Fruit fly (Drosophila melanogaster) whole organism, prepupa: ENCODE measurements around the gene CG9222.

ENCODE experiments used
- Blimp-1 ChIP-seq: fragments of 200-800 bp; sonication (Bioruptor generic); optimal IDR thresholded peaks from 3 replicates; lab custom pipeline; 2017; ENCODE audit warnings: missing biosample characterization, missing genetic modification characterization, mild to moderate bottlenecking, moderate library complexity, missing genetic modification reagents
- CG10669 ChIP-seq: fragments of 200-800 bp; sonication (Bioruptor generic); optimal IDR thresholded peaks from 3 replicates; lab custom pipeline; 2018; ENCODE audit warnings: missing biosample characterization, mild to moderate bottlenecking, missing genetic modification characterization, moderate library complexity
- CG6163 ChIP-seq: fragments of 200-800 bp; sonication (Bioruptor generic); IDR thresholded peaks from 3 replicates; pipeline ENCODE4 v1.3.6; 2022; ENCODE audit warnings: missing biosample characterization, missing genetic modification characterization
- CG6276 ChIP-seq: fragments of 200-800 bp; sonication (Bioruptor generic); optimal IDR thresholded peaks from 2 replicates; lab custom pipeline; 2017; ENCODE audit warnings: missing biosample characterization, mild to moderate bottlenecking, missing genetic modification characterization
- CG6792 ChIP-seq: fragments of 200-800 bp; sonication (Bioruptor generic); optimal IDR thresholded peaks from 3 replicates; lab custom pipeline; 2016; ENCODE audit warnings: missing biosample characterization, missing genetic modification characterization
- Ets21C ChIP-seq: fragments of 200-800 bp; sonication (Bioruptor generic); optimal IDR thresholded peaks from 3 replicates; lab custom pipeline; 2016; ENCODE audit warnings: missing biosample characterization, missing genetic modification characterization
- Gug ChIP-seq: fragments of 200-800 bp; sonication (Bioruptor generic); IDR thresholded peaks from 2 replicates; pipeline ENCODE4 v1.3.6; 2022; ENCODE audit warnings: missing biosample characterization, missing genetic modification characterization
- Hr39 ChIP-seq: fragments of 200-800 bp; sonication (Bioruptor generic); optimal IDR thresholded peaks from 2 replicates; lab custom pipeline; 2016; ENCODE audit warnings: missing biosample characterization, missing genetic modification characterization
- Hr4 ChIP-seq: fragments of 200-800 bp; sonication (Bioruptor generic); optimal IDR thresholded peaks from 3 replicates; lab custom pipeline; 2016; ENCODE audit warnings: missing biosample characterization, missing genetic modification characterization
- Sox15 ChIP-seq: fragments of 200-800 bp; sonication (Bioruptor generic); optimal IDR thresholded peaks from 3 replicates; lab custom pipeline; 2016; ENCODE audit warnings: missing biosample characterization, missing genetic modification characterization
- svp ChIP-seq: fragments of 200-800 bp; sonication (Bioruptor generic); peaks from one replicate; lab custom pipeline; 2016; ENCODE audit warnings: missing biosample characterization, missing genetic modification characterization
- topi ChIP-seq: fragments of 200-800 bp; sonication (Bioruptor generic); optimal IDR thresholded peaks from 3 replicates; lab custom pipeline; 2016; ENCODE audit warnings: missing biosample characterization, missing genetic modification characterization

dm6 chr2L:6151669-6152068, 20.8 kb downstream of the CG9222 start, which contains the start of gene Muc26B:
- TF ChIP-seq Ets21C (GFP tag; lab: Kevin White, UChicago) (no peak), CG6792 (GFP tag; lab: Kevin White, UChicago) (no peak), CG6276 (GFP tag; lab: Kevin White, UChicago) (no peak), Hr39 (GFP tag; lab: Kevin White, UChicago) (no peak), topi (GFP tag; lab: Kevin White, UChicago) (no peak), Gug (GFP tag; lab: Robert Waterston, UW) (no peak), Sox15 (GFP tag; lab: Kevin White, UChicago) (no peak), CG6163 (GFP tag; lab: Robert Waterston, UW) (no peak), svp (no peak), Hr4 (no peak), Blimp-1 (GFP tag; lab: Kevin White, UChicago) (no peak), CG10669 (GFP tag; lab: Kevin White, UChicago) (no peak)
